Worm (Caenorhabditis elegans): ENCODE measurements around the gene F44E7.3.
"Not testable (repeated sequence)": the region's sequence is repeated elsewhere in the genome, so short reads cannot be mapped to it uniquely, and the experiment has no call there.

Gene F44E7.3

ce11 chrV:5771627-5772026 lies at the start of gene F44E7.3:
F44E7.3 (plus strand) TSS chrV:5771945.
- no peak for TF ChIP-seq unc-62 (GFP tag; optimal IDR thresholded peaks at IDR 0.05)

- no peak for TF ChIP-seq unc-62 (GFP tag; optimal IDR thresholded peaks at IDR 0.05)
These were observed 49.7 kb upstream of the F44E7.3 start for ce11 chrV:5722093-5722492.

ce11 chrV:5724395-5724794 lies 47.4 kb upstream of the F44E7.3 start:
- no peak for TF ChIP-seq unc-62 (GFP tag; optimal IDR thresholded peaks at IDR 0.05)

ce11 chrV:5726463-5726862 lies 45.3 kb upstream of the F44E7.3 start, which contains the start of gene K09H11.4:
K09H11.4 (minus strand) TSS chrV:5726563.
- no peak for TF ChIP-seq unc-62 (GFP tag; optimal IDR thresholded peaks at IDR 0.05)

ce11 chrV:5730783-5731182 lies 41.0 kb upstream of the F44E7.3 start, which contains the start of gene K09H11.15:
K09H11.15 (minus strand) TSS chrV:5730883.
- TF ChIP-seq unc-62 (GFP tag; optimal IDR thresholded peaks at IDR 0.05), result no peak

ce11 chrV:5736068-5736467 lies 35.7 kb upstream of the F44E7.3 start, which contains the start of gene K09H11.6:
K09H11.6 (minus strand) TSS chrV:5736168.
- TF ChIP-seq unc-62 (GFP tag; optimal IDR thresholded peaks at IDR 0.05), result no peak

ce11 chrV:5739438-5739837 lies 32.3 kb upstream of the F44E7.3 start:
- TF ChIP-seq unc-62 (GFP tag; optimal IDR thresholded peaks at IDR 0.05), result no peak

ce11 chrV:5741237-5741636 lies 30.5 kb upstream of the F44E7.3 start:
- no peak for TF ChIP-seq unc-62 (GFP tag; optimal IDR thresholded peaks at IDR 0.05)

ce11 chrV:5746237-5746636 lies 25.5 kb upstream of the F44E7.3 start:
- TF ChIP-seq unc-62 (GFP tag; optimal IDR thresholded peaks at IDR 0.05), result no peak

- no peak for TF ChIP-seq unc-62 (GFP tag; optimal IDR thresholded peaks at IDR 0.05)
These were observed 24.2 kb upstream of the F44E7.3 start, which contains the start of gene acds-10 for ce11 chrV:5747519-5747918. acds-10 (plus strand) TSS chrV:5747819.

ce11 chrV:5753432-5753831 lies 18.3 kb upstream of the F44E7.3 start, which contains the start of gene pgph-1:
pgph-1 (minus strand) TSS chrV:5753532.
- TF ChIP-seq unc-62 (GFP tag; optimal IDR thresholded peaks at IDR 0.05), result no peak

ce11 chrV:5755203-5755693 lies 16.5 kb upstream of the F44E7.3 start, which contains the start of gene K09H11.11:
K09H11.11 (minus strand) TSS chrV:5755253.
- TF ChIP-seq unc-62 (GFP tag; optimal IDR thresholded peaks at IDR 0.05), result not testable (repeated sequence)

- TF ChIP-seq unc-62 (GFP tag; optimal IDR thresholded peaks at IDR 0.05), result no peak
These were observed 15.6 kb upstream of the F44E7.3 start, which contains the start of gene C53A3.3 for ce11 chrV:5756193-5756592. C53A3.3 (plus strand) TSS chrV:5756493.

- no peak for TF ChIP-seq unc-62 (GFP tag; optimal IDR thresholded peaks at IDR 0.05)
These were observed 13.0 kb upstream of the F44E7.3 start, which contains the start of gene C53A3.4 for ce11 chrV:5758780-5759179. C53A3.4 (minus strand) TSS chrV:5758880.

ce11 chrV:5760132-5760531 lies 11.6 kb upstream of the F44E7.3 start, which contains the start of gene C53A3.1:
C53A3.1 (minus strand) TSS chrV:5760232.
- TF ChIP-seq unc-62 (GFP tag; optimal IDR thresholded peaks at IDR 0.05), result no peak

- no peak for TF ChIP-seq unc-62 (GFP tag; optimal IDR thresholded peaks at IDR 0.05)
These were observed 8.0 kb upstream of the F44E7.3 start, which contains the start of gene pgph-3 for ce11 chrV:5763787-5764186. pgph-3 (minus strand) TSS chrV:5763846.

ce11 chrV:5765081-5765480 lies 6.7 kb upstream of the F44E7.3 start, which contains the start of gene pgph-2:
pgph-2 (plus strand) TSS chrV:5765127.
- no peak for TF ChIP-seq unc-62 (GFP tag; optimal IDR thresholded peaks at IDR 0.05)

All from whole organism, dauer.